Worm (Caenorhabditis elegans) whole organism, L3 larva: ENCODE data around the gene mev-1.

Experiments
- nhr-23 ChIP-seq: fragments of 150-350 bp; optimal IDR thresholded peaks from 2 replicates; lab custom pipeline; 2014; ENCODE audit warnings: missing biosample characterization, missing genetic modification reagents, missing genetic modification characterization
- nhr-76 ChIP-seq: fragments of 150-350 bp; sonication (generic microtip); optimal IDR thresholded peaks from 5 replicates; lab custom pipeline; 2014; ENCODE audit warnings: missing biosample characterization, missing genetic modification characterization
- sea-2 ChIP-seq: fragments of 150-350 bp; sonication (generic microtip); optimal IDR thresholded peaks from 4 replicates; lab custom pipeline; 2014; ENCODE audit warnings: missing biosample characterization, missing genetic modification reagents, missing genetic modification characterization
- snpc-4 ChIP-seq: fragments of 150-350 bp; optimal IDR thresholded peaks from 2 replicates; lab custom pipeline; 2014; ENCODE audit warnings: missing biosample characterization, missing genetic modification characterization

DNA sequence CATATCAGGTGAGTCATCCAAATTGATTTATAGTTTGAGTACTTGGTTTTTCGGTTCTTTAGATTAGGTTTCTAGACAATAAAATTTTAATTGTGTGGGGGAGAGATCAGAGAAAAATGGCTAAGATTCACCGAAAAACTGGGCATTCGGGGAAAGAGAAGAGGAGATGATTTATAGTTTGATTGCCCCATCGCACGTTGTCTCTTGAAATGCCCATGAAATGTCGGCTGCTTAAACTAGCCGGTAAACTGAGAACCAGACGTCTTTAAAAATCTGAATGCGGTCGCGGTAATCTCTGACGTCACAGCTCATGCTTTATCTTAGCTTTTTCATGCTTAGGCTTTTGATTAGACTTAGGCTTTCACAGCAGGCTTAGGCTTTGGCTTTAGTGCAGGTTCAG lies 37.2 kb upstream of the mev-1 start:
- no peak for TF ChIP-seq nhr-23 (tag; lab: Kevin White, UChicago)
- no peak for TF ChIP-seq sea-2 (GFP tag; lab: Kevin White, UChicago)
- TF ChIP-seq nhr-76 (tag; lab: Kevin White, UChicago): no peak
- TF ChIP-seq snpc-4 (tag; lab: Kevin White, UChicago): no peak
